Worm (Caenorhabditis elegans): Measurements from ENCODE around the gene dsc-4.
A peak's percentile ranks its signal among the peaks of the same experiment; 100 is the strongest.

dsc-4 gene

DNA sequence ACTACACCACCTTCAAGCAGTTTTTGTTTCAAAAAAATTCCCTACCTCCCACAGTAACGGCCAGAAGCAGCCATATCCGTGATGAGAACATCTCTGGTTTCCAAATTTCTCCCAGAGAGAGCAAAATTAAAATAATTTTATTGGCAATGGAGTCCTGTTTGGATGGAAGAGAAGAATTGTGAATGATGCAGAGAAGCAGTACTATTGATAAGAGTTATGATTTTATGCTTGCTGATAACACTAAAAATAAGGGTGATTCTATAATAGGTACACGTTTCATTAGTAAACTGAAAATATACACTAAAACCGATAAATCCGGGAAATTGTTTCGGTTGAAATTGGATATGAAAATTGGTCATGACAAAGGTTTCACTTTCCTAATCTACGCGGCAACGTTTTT, at the start of gene dsc-4:
TSS of gene dsc-4 (minus strand) at position 165 of the 400 bp plus-strand sequence.
- TF ChIP-seq nhr-28 (tag; optimal IDR thresholded peaks at IDR 0.05) (peak; percentile 46), dmd-6 (GFP tag; IDR thresholded peaks at IDR 0.05) (peak; percentile 26; the same call in 1 of the 2 replicates), pqm-1 (tag; optimal IDR thresholded peaks at IDR 0.05) (peak; percentile 79), nhr-77 (tag; optimal IDR thresholded peaks at IDR 0.05) (no peak), ceh-28 (tag; optimal IDR thresholded peaks at IDR 0.05) (no peak), unc-130 (GFP tag; optimal IDR thresholded peaks at IDR 0.05) (no peak), zip-2 (tag; optimal IDR thresholded peaks at IDR 0.05) (no peak), dve-1 (tag; optimal IDR thresholded peaks at IDR 0.05; ENCODE audit: insufficient read depth) (peak; percentile 24), nhr-48 (tag; optimal IDR thresholded peaks at IDR 0.05) (no peak), saeg-2 (GFP tag; IDR thresholded peaks at IDR 0.05) (no peak), snpc-4 (tag; optimal IDR thresholded peaks at IDR 0.05) (no peak), nhr-6 (tag; optimal IDR thresholded peaks at IDR 0.05) (no peak), dmd-8 (GFP tag; IDR thresholded peaks at IDR 0.05) (no peak), daf-16 (GFP tag; optimal IDR thresholded peaks at IDR 0.05) (no peak), daf-16 (tag; optimal IDR thresholded peaks at IDR 0.05) (peak; percentile 60), D1046.2 (GFP tag; IDR thresholded peaks at IDR 0.05) (no peak), ztf-7 (tag; optimal IDR thresholded peaks at IDR 0.05) (no peak), madf-5 (GFP tag; IDR thresholded peaks at IDR 0.05) (no peak), F10B5.3 (tag; optimal IDR thresholded peaks at IDR 0.05) (no peak), mxl-2 (GFP tag; conservative IDR thresholded peaks at IDR 0.05) (no peak), fkh-10 (GFP tag; optimal IDR thresholded peaks at IDR 0.05) (no peak), spr-1 (tag; optimal IDR thresholded peaks at IDR 0.05) (no peak)

DNA sequence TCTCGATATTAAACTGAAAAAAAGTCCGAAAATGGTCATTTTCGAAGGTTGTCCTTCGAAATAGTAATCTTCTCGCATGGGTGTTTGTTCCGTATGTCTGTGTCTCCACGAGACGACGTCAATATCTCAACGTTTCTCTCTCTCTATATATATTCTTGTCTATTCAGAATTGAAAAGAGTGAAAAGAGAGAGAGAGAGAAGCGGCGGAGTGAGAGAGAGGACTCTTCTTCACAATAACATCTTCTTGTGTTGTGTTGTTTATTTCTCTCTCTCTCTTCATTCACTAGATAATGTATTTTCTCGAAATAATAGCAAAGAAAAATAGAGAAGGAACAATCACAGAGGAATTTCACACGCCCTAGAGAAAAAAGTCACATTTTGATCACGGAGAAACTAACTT, 46.1 kb upstream of the dsc-4 start:
- TF ChIP-seq R02D3.7 (tag; optimal IDR thresholded peaks at IDR 0.05), result no peak
- no peak for TF ChIP-seq php-3 (GFP tag; IDR thresholded peaks at IDR 0.05)
- no peak for TF ChIP-seq snpc-1.2 (GFP tag; IDR thresholded peaks at IDR 0.05)
- TF ChIP-seq nhr-28 (tag; optimal IDR thresholded peaks at IDR 0.05), result peak; percentile 13
- TF ChIP-seq dpl-1 (GFP tag; optimal IDR thresholded peaks at IDR 0.05), result no peak
- peak; percentile 37 for TF ChIP-seq mep-1 (tag; optimal IDR thresholded peaks at IDR 0.05)
- peak in 1 of 2 experiments; percentile 70 for TF ChIP-seq lsy-2 (tag; optimal IDR thresholded peaks at IDR 0.05)
- TF ChIP-seq hmg-1.1 (GFP tag; IDR thresholded peaks at IDR 0.05), result no peak
- peak; percentile 90 for TF ChIP-seq aha-1 (tag)
- no peak for TF ChIP-seq dmd-9 (GFP tag; IDR thresholded peaks at IDR 0.05)
- no peak for TF ChIP-seq F49E8.2 (tag; optimal IDR thresholded peaks at IDR 0.05; ENCODE audit: borderline replicate concordance)
- no peak for TF ChIP-seq spr-3 (GFP tag; optimal IDR thresholded peaks at IDR 0.05)
- TF ChIP-seq F44E2.7 (GFP tag; IDR thresholded peaks at IDR 0.05), result no peak
- no peak for TF ChIP-seq zag-1 (tag; optimal IDR thresholded peaks at IDR 0.05)
- TF ChIP-seq ceh-44 (GFP tag; IDR thresholded peaks at IDR 0.05), result no peak
- no peak for TF ChIP-seq lin-15B (tag; optimal IDR thresholded peaks at IDR 0.05)
- TF ChIP-seq aly-2 (tag; optimal IDR thresholded peaks at IDR 0.05), result no peak
- TF ChIP-seq lin-29 (GFP tag; IDR thresholded peaks at IDR 0.05), result no peak
- no peak for TF ChIP-seq tra-1 (GFP tag; IDR thresholded peaks at IDR 0.05)
- TF ChIP-seq mxl-3 (GFP tag; optimal IDR thresholded peaks at IDR 0.05), result no peak
- TF ChIP-seq F10B5.3 (tag; optimal IDR thresholded peaks at IDR 0.05), result no peak
- no peak for TF ChIP-seq tag-97 (GFP tag; IDR thresholded peaks at IDR 0.05)
- peak in 1 of 2 experiments; percentile 49 for TF ChIP-seq mdl-1 (tag; optimal IDR thresholded peaks at IDR 0.05)
- TF ChIP-seq lir-3 (tag; optimal IDR thresholded peaks at IDR 0.05), result no peak
- no peak for TF ChIP-seq ceh-32 (tag; optimal IDR thresholded peaks at IDR 0.05; ENCODE audit: poor library complexity)
- TF ChIP-seq hlh-30 (tag; optimal IDR thresholded peaks at IDR 0.05; ENCODE audit: insufficient read depth), result peak; percentile 32
- no peak for TF ChIP-seq unc-130 (GFP tag; optimal IDR thresholded peaks at IDR 0.05)
- no peak for TF ChIP-seq arid-1 (GFP tag; conservative IDR thresholded peaks at IDR 0.05)
- no peak for TF ChIP-seq fkh-10 (GFP tag; optimal IDR thresholded peaks at IDR 0.05)
- TF ChIP-seq hlh-11 (tag; optimal IDR thresholded peaks at IDR 0.05), result peak; percentile 23
- no peak for TF ChIP-seq egl-27 (tag; optimal IDR thresholded peaks at IDR 0.05)
- peak in 1 of 2 experiments; percentile 91 for TF ChIP-seq unc-62 (GFP tag; optimal IDR thresholded peaks at IDR 0.05 in 1 of 2)
- no peak for TF ChIP-seq unc-62 (tag; optimal IDR thresholded peaks at IDR 0.05)
- no peak for TF ChIP-seq T20F7.1 (GFP tag; optimal IDR thresholded peaks at IDR 0.05)
- TF ChIP-seq F26F4.8 (GFP tag; conservative IDR thresholded peaks at IDR 0.05), result no peak
